Fruit fly (Drosophila melanogaster): ENCODE results near the gene Rga.

dm6 chr3R:5621714-5622405 lies 8.9 kb upstream of the Rga start:
- TF ChIP-seq Dll (optimal IDR thresholded peaks at IDR 0.05): no peak
- no peak for TF ChIP-seq EcR (GFP tag; optimal IDR thresholded peaks at IDR 0.05)
- no peak for TF ChIP-seq CG8478 (optimal IDR thresholded peaks at IDR 0.05)
- no peak for TF ChIP-seq usp (GFP tag; optimal IDR thresholded peaks at IDR 0.05)
- no peak for TF ChIP-seq pan (optimal IDR thresholded peaks at IDR 0.05)

Data from whole organism.